Fruit fly (Drosophila melanogaster): ENCODE measurements around the gene CG42821.

Gene CG42821

DNA sequence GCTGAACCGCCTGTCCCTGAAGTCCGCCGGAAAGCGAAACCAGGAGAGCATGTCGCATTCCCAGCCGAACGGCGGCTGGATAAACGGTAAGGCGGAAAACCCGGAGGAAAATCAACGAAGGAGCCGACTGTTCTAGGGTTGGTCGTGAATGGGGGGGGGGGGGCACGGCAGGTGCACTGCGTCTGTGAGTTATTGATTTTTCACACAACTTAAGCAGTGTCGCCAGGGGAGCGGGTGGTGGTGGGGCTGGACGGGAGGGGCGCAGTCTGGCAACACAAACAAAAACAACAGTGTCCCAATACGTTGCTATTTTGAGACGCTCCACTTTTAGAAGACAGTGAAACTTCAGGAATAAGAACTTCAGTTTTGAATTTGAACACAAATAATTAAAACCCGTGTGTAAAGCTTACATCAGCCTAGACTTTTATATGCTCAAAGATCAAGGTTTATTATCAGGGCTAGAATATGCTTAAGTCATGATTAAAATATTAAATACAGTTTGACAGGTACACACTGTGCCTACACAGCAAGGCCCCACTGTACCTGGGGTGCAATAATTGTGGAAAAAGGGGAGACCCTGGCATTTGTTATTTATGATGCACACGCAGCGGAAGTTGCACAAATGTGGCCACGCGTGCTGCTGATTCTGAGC, 26.6 kb upstream of the CG42821 start (continued):
- no peak for TF ChIP-seq Trl (optimal IDR thresholded peaks at IDR 0.05)
- TF ChIP-seq Trl (GFP tag; optimal IDR thresholded peaks at IDR 0.05), result peak; percentile 36
- peak; percentile 66 for TF ChIP-seq CG3407 (GFP tag; optimal IDR thresholded peaks at IDR 0.05)
- TF ChIP-seq Atf6 (GFP tag; IDR thresholded peaks at IDR 0.05), result peak; percentile 65
- no peak for TF ChIP-seq CG9797 (GFP tag; optimal IDR thresholded peaks at IDR 0.05)
- TF ChIP-seq knrl (GFP tag; IDR thresholded peaks at IDR 0.05; ENCODE audit: partially characterized antibody), result no peak
- TF ChIP-seq salm (tag; optimal IDR thresholded peaks at IDR 0.05), result peak; percentile 61
- 0 out of 3 replicates have a peak, but pooled peaks have one; percentile 45 for TF ChIP-seq ase (GFP tag; IDR thresholded peaks at IDR 0.05)
- TF ChIP-seq CG34224 (GFP tag; IDR thresholded peaks at IDR 0.05; ENCODE audit: partially characterized antibody), result no peak
- no peak for TF ChIP-seq chinmo (GFP tag; IDR thresholded peaks at IDR 0.05; ENCODE audit: partially characterized antibody)
- no peak for TF ChIP-seq CTCF (GFP tag; optimal IDR thresholded peaks at IDR 0.05)
- TF ChIP-seq CG18619 (GFP tag; optimal IDR thresholded peaks at IDR 0.05), result peak; percentile 43
- peak; percentile 42 for TF ChIP-seq CG4328 (GFP tag; optimal IDR thresholded peaks at IDR 0.05)
- TF ChIP-seq CG15269 (tag; optimal IDR thresholded peaks at IDR 0.05), result peak; percentile 64
- no peak for TF ChIP-seq Neu2 (GFP tag; optimal IDR thresholded peaks at IDR 0.05; ENCODE audit: borderline replicate concordance)
- TF ChIP-seq CG15601 (tag; optimal IDR thresholded peaks at IDR 0.05), result peak; percentile 59
- TF ChIP-seq Sox100B (GFP tag; optimal IDR thresholded peaks at IDR 0.05), result peak; percentile 73
- TF ChIP-seq CG18476 (GFP tag; optimal IDR thresholded peaks at IDR 0.05), result peak; percentile 50
- peak; percentile 44; the same call in 1 of the 2 replicates for TF ChIP-seq peb (GFP tag; IDR thresholded peaks at IDR 0.05)
- TF ChIP-seq ttk (GFP tag; IDR thresholded peaks at IDR 0.05), result peak; percentile 72
- TF ChIP-seq CG1529 (GFP tag; optimal IDR thresholded peaks at IDR 0.05), result peak; percentile 65
- TF ChIP-seq Jarid2 (GFP tag; optimal IDR thresholded peaks at IDR 0.05), result no peak
- TF ChIP-seq cas (GFP tag; IDR thresholded peaks at IDR 0.05), result no peak
- TF ChIP-seq gce (GFP tag; IDR thresholded peaks at IDR 0.05), result 0 out of 3 replicates have a peak, but pooled peaks have one; percentile 70
- TF ChIP-seq eyg (GFP tag; optimal IDR thresholded peaks at IDR 0.05), result no peak
- TF ChIP-seq CG13123 (GFP tag; optimal IDR thresholded peaks at IDR 0.05), result peak; percentile 33
- TF ChIP-seq Hr51 (GFP tag; optimal IDR thresholded peaks at IDR 0.05), result peak in 1 of 2 experiments; percentile 72
- peak; percentile 55; the same call in 1 of the 2 replicates for TF ChIP-seq Gsc (GFP tag; IDR thresholded peaks at IDR 0.05)
- no peak for TF ChIP-seq CG11696 (GFP tag; IDR thresholded peaks at IDR 0.05)
- TF ChIP-seq CG17328 (GFP tag; IDR thresholded peaks at IDR 0.05), result peak; percentile 84
- peak; percentile 48 for TF ChIP-seq ssp (GFP tag; IDR thresholded peaks at IDR 0.05)
- TF ChIP-seq CG34376 (GFP tag; optimal IDR thresholded peaks at IDR 0.05), result no peak
- peak; percentile 49 for TF ChIP-seq Six4 (GFP tag; optimal IDR thresholded peaks at IDR 0.05)
- peak; percentile 65 for TF ChIP-seq Ssrp (tag; optimal IDR thresholded peaks at IDR 0.05)
- TF ChIP-seq Lim3 (GFP tag; IDR thresholded peaks at IDR 0.05), result peak; percentile 52; the same call in 1 of the 2 replicates
- TF ChIP-seq CG2678 (tag; optimal IDR thresholded peaks at IDR 0.05), result peak; percentile 82
- TF ChIP-seq CG14860 (GFP tag; IDR thresholded peaks at IDR 0.05; ENCODE audit: partially characterized antibody), result no peak
- no peak for TF ChIP-seq CG12299 (tag; optimal IDR thresholded peaks at IDR 0.05)
- peak; percentile 38 to 58 for TF ChIP-seq Pdp1 (GFP tag; optimal IDR thresholded peaks at IDR 0.05)
- TF ChIP-seq YL-1 (GFP tag; optimal IDR thresholded peaks at IDR 0.05), result peak; percentile 32
- TF ChIP-seq CG12942 (GFP tag; optimal IDR thresholded peaks at IDR 0.05), result no peak
- TF ChIP-seq CG42726 (GFP tag; IDR thresholded peaks at IDR 0.05; ENCODE audit: partially characterized antibody), result no peak
- no peak for TF ChIP-seq gfzf (GFP tag; optimal IDR thresholded peaks at IDR 0.05)
- peak in 1 of 2 experiments; percentile 44 for TF ChIP-seq Eip74EF (GFP tag; optimal IDR thresholded peaks at IDR 0.05)
- peak; percentile 12 for TF ChIP-seq slp2 (GFP tag; optimal IDR thresholded peaks at IDR 0.05)
- TF ChIP-seq al (GFP tag; IDR thresholded peaks at IDR 0.05), result no peak
- peak; percentile 14; the same call in 1 of the 2 replicates for TF ChIP-seq CG3847 (GFP tag; IDR thresholded peaks at IDR 0.05)
- TF ChIP-seq sisA (GFP tag; IDR thresholded peaks at IDR 0.05), result peak; percentile 77
- peak; percentile 72; the same call in 2 of the 3 replicates for TF ChIP-seq CG11093 (GFP tag; IDR thresholded peaks at IDR 0.05)

All from whole organism, embryonic.